Fruit fly (Drosophila melanogaster) whole organism, embryonic: Measurements from ENCODE around the gene CG10481.

Experiments
- B-H2 ChIP-seq: fragments of 200-800 bp; sonication (Bioruptor generic); optimal IDR thresholded peaks from 2 replicates; lab custom pipeline; 2018; ENCODE audit warnings: missing biosample characterization, mild to moderate bottlenecking, missing genetic modification characterization
- CG10321 ChIP-seq: fragments of 200-800 bp; sonication (Bioruptor generic); IDR thresholded peaks from 2 replicates; pipeline ENCODE4 v1.3.6; 2022; ENCODE audit warnings: missing biosample characterization, missing genetic modification characterization
- CG10979 ChIP-seq: fragments of 200-800 bp; sonication (Bioruptor generic); optimal IDR thresholded peaks from 2 replicates; lab custom pipeline; 2018; ENCODE audit warnings: missing biosample characterization, mild to moderate bottlenecking, missing genetic modification characterization, moderate library complexity
- CG11247 ChIP-seq: fragments of 200-800 bp; sonication (Bioruptor generic); IDR thresholded peaks from 2 replicates; pipeline ENCODE4 v1.3.6; 2022; ENCODE audit warnings: missing biosample characterization, missing genetic modification characterization
- CG11456 ChIP-seq: fragments of 200-800 bp; sonication (Bioruptor generic); IDR thresholded peaks from 3 replicates; pipeline ENCODE4 v1.3.6; 2022; ENCODE audit warnings: missing biosample characterization, missing genetic modification characterization
- CG13624 ChIP-seq: fragments of 200-800 bp; sonication (Bioruptor generic); optimal IDR thresholded peaks from 2 replicates; lab custom pipeline; 2016; ENCODE audit warnings: missing biosample characterization, missing genetic modification characterization
- CG14965 ChIP-seq: fragments of 200-800 bp; sonication (Bioruptor generic); optimal IDR thresholded peaks from 2 replicates; lab custom pipeline; 2016; ENCODE audit warnings: missing biosample characterization, missing genetic modification characterization, borderline replicate concordance
- CG15073 ChIP-seq: fragments of 200-800 bp; sonication (Bioruptor generic); optimal IDR thresholded peaks from 2 replicates; lab custom pipeline; 2016; ENCODE audit warnings: missing biosample characterization, missing genetic modification characterization
- CG1603 ChIP-seq: fragments of 200-800 bp; sonication (Bioruptor generic); optimal IDR thresholded peaks from 2 replicates; lab custom pipeline; 2019; ENCODE audit warnings: missing biosample characterization, mild to moderate bottlenecking, missing genetic modification characterization, moderate library complexity
- CG17186 ChIP-seq: fragments of 200-800 bp; sonication (Bioruptor generic); optimal IDR thresholded peaks from 3 replicates; lab custom pipeline; 2017; ENCODE audit warnings: missing biosample characterization, missing genetic modification reagents, missing genetic modification characterization
- CG2199 ChIP-seq: fragments of 200-800 bp; sonication (Bioruptor generic); IDR thresholded peaks from 3 replicates; pipeline ENCODE4 v1.3.6; 2022; ENCODE audit warnings: missing biosample characterization, missing genetic modification characterization
- CG2678 ChIP-seq: fragments of 200-800 bp; sonication (Bioruptor generic); optimal IDR thresholded peaks from 3 replicates; lab custom pipeline; 2019; ENCODE audit warnings: missing biosample characterization, mild to moderate bottlenecking, missing genetic modification characterization, moderate library complexity
- CG33557 ChIP-seq: fragments of 200-800 bp; sonication (Bioruptor generic); optimal IDR thresholded peaks from 2 replicates; lab custom pipeline; 2019; ENCODE audit warnings: missing biosample characterization, mild to moderate bottlenecking, missing genetic modification characterization, moderate library complexity
- CG4820 ChIP-seq: fragments of 200-800 bp; sonication (Bioruptor generic); optimal IDR thresholded peaks from 3 replicates; lab custom pipeline; 2016; ENCODE audit warnings: missing biosample characterization, missing genetic modification characterization
- CG6854 ChIP-seq: fragments of 200-800 bp; sonication (Bioruptor generic); optimal IDR thresholded peaks from 3 replicates; lab custom pipeline; 2017; ENCODE audit warnings: missing biosample characterization, mild to moderate bottlenecking, missing genetic modification characterization
- CG7271 ChIP-seq: fragments of 200-800 bp; sonication (Bioruptor generic); optimal IDR thresholded peaks from 2 replicates; lab custom pipeline; 2018; ENCODE audit warnings: missing biosample characterization, mild to moderate bottlenecking, missing genetic modification characterization, moderate library complexity
- CG7357 ChIP-seq: fragments of 200-800 bp; sonication (Bioruptor generic); IDR thresholded peaks from 3 replicates; pipeline ENCODE4 v1.3.6; 2022; ENCODE audit warnings: missing biosample characterization, missing genetic modification characterization
- CG7556 ChIP-seq: fragments of 200-800 bp; sonication (Bioruptor generic); optimal IDR thresholded peaks from 2 replicates; lab custom pipeline; 2017; ENCODE audit warnings: missing biosample characterization, mild to moderate bottlenecking, missing genetic modification characterization
- CG8388 ChIP-seq: fragments of 200-800 bp; sonication (Bioruptor generic); optimal IDR thresholded peaks from 2 replicates; lab custom pipeline; 2019; ENCODE audit warnings: missing biosample characterization, mild to moderate bottlenecking, missing genetic modification characterization, moderate library complexity
- CG9876 ChIP-seq: fragments of 200-800 bp; sonication (Bioruptor generic); optimal IDR thresholded peaks from 2 replicates; lab custom pipeline; 2016; ENCODE audit warnings: missing biosample characterization, missing genetic modification characterization
- CrebB ChIP-seq: fragments of 200-800 bp; sonication (Bioruptor generic); optimal IDR thresholded peaks from 3 replicates; lab custom pipeline; 2018; ENCODE audit warnings: missing biosample characterization, mild to moderate bottlenecking, missing genetic modification characterization
- Eip74EF ChIP-seq, 2 experiments: fragments of 200-800 bp in 1 of 2; fragments of >200 bp in 1 of 2; sonication (Bioruptor generic) in 1 of 2; optimal IDR thresholded peaks; 2 replicates each; lab custom pipeline; 2017 to 2019; ENCODE audit warnings: missing biosample characterization in 2 of 2, missing genetic modification characterization in 2 of 2, mild to moderate bottlenecking in 1 of 2, moderate library complexity in 1 of 2
- Gsc ChIP-seq: fragments of 200-800 bp; sonication (Bioruptor generic); IDR thresholded peaks from 2 replicates; pipeline ENCODE4 v1.3.6; 2022; ENCODE audit warnings: missing biosample characterization, missing genetic modification characterization
- HHEX ChIP-seq: fragments of 200-800 bp; sonication (Bioruptor generic); optimal IDR thresholded peaks from 3 replicates; lab custom pipeline; 2017; ENCODE audit warnings: missing biosample characterization, mild to moderate bottlenecking, missing genetic modification characterization, missing genetic modification reagents
- Mrtf ChIP-seq: fragments of 200-800 bp; sonication (Bioruptor generic); IDR thresholded peaks from 3 replicates; pipeline ENCODE4 v1.3.6; 2022; ENCODE audit warnings: missing biosample characterization, missing genetic modification characterization
- NK7.1 ChIP-seq: fragments of 200-800 bp; sonication (Bioruptor generic); optimal IDR thresholded peaks from 3 replicates; lab custom pipeline; 2016; ENCODE audit warnings: missing biosample characterization, missing genetic modification characterization
- Nf-YA ChIP-seq: fragments of 200-800 bp; sonication (Bioruptor generic); IDR thresholded peaks from 2 replicates; pipeline ENCODE4 v1.3.6; 2022; ENCODE audit warnings: missing biosample characterization, missing genetic modification characterization
- Oli ChIP-seq: fragments of 200-800 bp; sonication (Bioruptor generic); optimal IDR thresholded peaks from 2 replicates; lab custom pipeline; 2018; ENCODE audit warnings: missing biosample characterization, mild to moderate bottlenecking, missing genetic modification characterization, moderate library complexity
- Opbp ChIP-seq: fragments of 200-800 bp; sonication (Bioruptor generic); IDR thresholded peaks from 3 replicates; pipeline ENCODE4 v1.3.6; 2022; ENCODE audit warnings: missing biosample characterization, missing genetic modification characterization; ENCODE audit not compliant: partially characterized antibody
- Taf1 ChIP-seq: fragments of 200-800 bp; sonication (Bioruptor generic); IDR thresholded peaks from 2 replicates; pipeline ENCODE4 v1.3.6; 2022; ENCODE audit warnings: missing biosample characterization, missing genetic modification characterization
- Vsx1 ChIP-seq: fragments of 200-800 bp; sonication (Bioruptor generic); optimal IDR thresholded peaks from 2 replicates; lab custom pipeline; 2017; ENCODE audit warnings: missing biosample characterization, mild to moderate bottlenecking, missing genetic modification characterization, missing genetic modification reagents
- Xbp1 ChIP-seq: fragments of 200-800 bp; sonication (Bioruptor generic); optimal IDR thresholded peaks from 3 replicates; lab custom pipeline; 2016; ENCODE audit warnings: missing biosample characterization, mild to moderate bottlenecking, missing genetic modification characterization
- ac ChIP-seq: fragments of 200-800 bp; sonication (Bioruptor generic); optimal IDR thresholded peaks from 3 replicates; lab custom pipeline; 2017; ENCODE audit warnings: missing biosample characterization, mild to moderate bottlenecking, missing genetic modification characterization
- al ChIP-seq: fragments of 200-800 bp; sonication (Bioruptor generic); IDR thresholded peaks from 2 replicates; pipeline ENCODE4 v1.3.6; 2022; ENCODE audit warnings: missing biosample characterization, missing genetic modification characterization
- amos ChIP-seq: fragments of 200-800 bp; sonication (Bioruptor generic); IDR thresholded peaks from 2 replicates; pipeline ENCODE4 v1.3.6; 2022; ENCODE audit warnings: missing biosample characterization, missing genetic modification characterization; ENCODE audit not compliant: partially characterized antibody
- bowl ChIP-seq: fragments of 200-800 bp; sonication (Bioruptor generic); IDR thresholded peaks from 2 replicates; pipeline ENCODE4 v1.3.6; 2022; ENCODE audit warnings: missing biosample characterization, missing genetic modification characterization
- btn ChIP-seq: fragments of 200-800 bp; sonication (Bioruptor generic); optimal IDR thresholded peaks from 2 replicates; lab custom pipeline; 2016; ENCODE audit warnings: missing biosample characterization, missing genetic modification characterization
- cad ChIP-seq: fragments of >200 bp; optimal IDR thresholded peaks from 2 replicates; lab custom pipeline; 2017; ENCODE audit warnings: missing biosample characterization, missing genetic modification characterization
- hb ChIP-seq: fragments of 200-800 bp; sonication (Bioruptor generic); IDR thresholded peaks from 3 replicates; pipeline ENCODE4 v1.3.6; 2022; ENCODE audit warnings: missing biosample characterization, missing genetic modification characterization; ENCODE audit not compliant: partially characterized antibody
- nau ChIP-seq: fragments of 200-800 bp; sonication (Bioruptor generic); optimal IDR thresholded peaks from 3 replicates; lab custom pipeline; 2017; ENCODE audit warnings: missing biosample characterization, mild to moderate bottlenecking, missing genetic modification characterization, missing genetic modification reagents
- p53 ChIP-seq: fragments of 200-800 bp; sonication (Bioruptor generic); optimal IDR thresholded peaks from 2 replicates; lab custom pipeline; 2016; ENCODE audit warnings: missing biosample characterization, missing genetic modification characterization
- psq ChIP-seq: fragments of 200-800 bp; sonication (Bioruptor generic); optimal IDR thresholded peaks from 2 replicates; lab custom pipeline; 2017; ENCODE audit warnings: missing biosample characterization, missing genetic modification characterization
- ro ChIP-seq: fragments of 200-800 bp; sonication (Bioruptor generic); IDR thresholded peaks from 2 replicates; pipeline ENCODE4 v1.3.6; 2022; ENCODE audit warnings: missing biosample characterization, missing genetic modification characterization
- run ChIP-seq: fragments of 200-800 bp; sonication (Bioruptor generic); optimal IDR thresholded peaks from 3 replicates; lab custom pipeline; 2018; ENCODE audit warnings: missing biosample characterization, mild to moderate bottlenecking, missing genetic modification characterization
- sc ChIP-seq, 3 experiments: fragments of >200 bp in 2 of 3; fragments of 200-800 bp in 1 of 3; sonication (Bioruptor generic) in 1 of 3; optimal IDR thresholded peaks; 2 replicates in 2 of 3; 3 replicates in 1 of 3; lab custom pipeline; 2017; ENCODE audit warnings: mild to moderate bottlenecking in 1 of 3, missing biosample characterization in 1 of 3, missing genetic modification characterization in 1 of 3, missing genetic modification reagents in 1 of 3
- sim ChIP-seq: fragments of 200-800 bp; sonication (Bioruptor generic); IDR thresholded peaks from 2 replicates; pipeline ENCODE4 v1.3.6; 2022; ENCODE audit warnings: missing biosample characterization, missing genetic modification characterization
- sr ChIP-seq: fragments of 200-800 bp; sonication (Bioruptor generic); IDR thresholded peaks from 3 replicates; pipeline ENCODE4 v1.3.6; 2022; ENCODE audit warnings: missing biosample characterization, missing genetic modification characterization
- ssp ChIP-seq: fragments of 200-800 bp; sonication (Bioruptor generic); IDR thresholded peaks from 2 replicates; pipeline ENCODE4 v1.3.6; 2022; ENCODE audit warnings: missing biosample characterization, missing genetic modification characterization
- zf30C ChIP-seq: fragments of 200-800 bp; sonication (Bioruptor generic); optimal IDR thresholded peaks from 3 replicates; lab custom pipeline; 2018; ENCODE audit warnings: missing biosample characterization, mild to moderate bottlenecking, missing genetic modification characterization

Gene CG10481

DNA sequence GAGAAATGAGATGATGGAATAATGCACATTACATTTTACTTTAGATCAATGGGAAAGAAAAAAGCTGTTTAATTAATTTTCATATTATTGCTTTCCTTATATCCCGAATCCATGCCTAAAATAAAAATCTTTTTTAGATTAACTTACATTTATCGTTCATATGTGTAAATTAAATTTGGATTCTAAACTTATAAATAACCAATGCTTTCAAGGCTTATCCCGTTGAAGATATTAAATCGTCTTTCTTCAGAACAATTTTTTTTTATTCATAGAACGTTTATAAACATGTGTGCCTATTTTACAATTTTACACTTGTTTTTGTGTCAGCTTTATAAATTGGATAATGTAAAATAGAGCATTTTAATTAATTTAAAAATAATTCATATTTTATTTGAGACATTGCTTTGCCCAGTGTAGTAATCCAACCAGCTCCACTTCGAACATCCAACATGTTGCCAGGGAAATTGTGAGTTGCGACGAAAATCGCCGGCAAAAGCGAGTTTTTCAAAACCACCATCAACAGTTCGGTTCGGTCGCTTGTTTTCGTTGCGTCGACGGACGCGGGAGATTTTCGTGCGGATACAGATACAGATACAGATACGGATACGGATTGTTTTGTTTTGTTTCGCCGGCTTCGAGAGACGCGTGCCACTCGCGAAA lies 3.3 kb upstream of the CG10481 start (continued):
- TF ChIP-seq CG4820 (GFP tag; lab: Kevin White, UChicago) (peak; percentile 65), CG6854 (GFP tag; lab: Kevin White, UChicago) (peak; percentile 53), sim (GFP tag; lab: Robert Waterston, UW) (no peak), CG7357 (GFP tag; lab: Robert Waterston, UW) (no peak), btn (no peak), CG7556 (GFP tag; lab: Kevin White, UChicago) (peak; percentile 93), B-H2 (GFP tag; lab: Kevin White, UChicago) (no peak), Oli (tag; lab: Kevin White, UChicago) (peak; percentile 84), NK7.1 (no peak), Nf-YA (GFP tag; lab: Robert Waterston, UW) (no peak), CG2199 (GFP tag; lab: Robert Waterston, UW) (0 out of 3 replicates have a peak, but pooled peaks have one; percentile 61), CG10979 (tag; lab: Kevin White, UChicago) (peak; percentile 89), CG1603 (no peak), CrebB (tag; lab: Kevin White, UChicago) (peak; percentile 4), CG15073 (no peak), Opbp (GFP tag; lab: Robert Waterston, UW) (no peak), Mrtf (GFP tag; lab: Robert Waterston, UW) (no peak; the same call in 2 of the 3 replicates), CG17186 (GFP tag; lab: Kevin White, UChicago) (no peak), CG11247 (GFP tag; lab: Robert Waterston, UW) (no peak), CG13624 (no peak), cad (GFP tag; lab: Kevin White, UChicago) (no peak), sc (optimal IDR thresholded peaks at IDR 0.05; lab: Kevin White, UChicago) (no peak), sc (GFP tag; optimal IDR thresholded peaks at IDR 0.05; lab: Kevin White, UChicago) (peak; percentile 87), ac (no peak), run (peak; percentile 56), Gsc (no peak), CG9876 (GFP tag; lab: Kevin White, UChicago) (no peak), psq (GFP tag; lab: Kevin White, UChicago) (peak; percentile 10), CG10321 (GFP tag; lab: Robert Waterston, UW) (0 out of 2 replicates have a peak, but pooled peaks have one; percentile 32), nau (peak; percentile 35), CG7271 (peak; percentile 17), CG8388 (GFP tag; lab: Kevin White, UChicago) (peak; percentile 84), CG2678 (peak; percentile 89), Xbp1 (peak; percentile 73), CG33557 (GFP tag; lab: Kevin White, UChicago) (peak; percentile 83), ro (GFP tag; lab: Robert Waterston, UW) (no peak), p53 (no peak), ssp (GFP tag; lab: Robert Waterston, UW) (no peak; the same call in 1 of the 2 replicates), hb (no peak), HHEX (peak; percentile 57), CG11456 (GFP tag; lab: Robert Waterston, UW) (no peak), bowl (GFP tag; lab: Robert Waterston, UW) (no peak), sr (GFP tag; lab: Robert Waterston, UW) (no peak), amos (GFP tag; lab: Robert Waterston, UW) (no peak), Taf1 (no peak), al (GFP tag; lab: Robert Waterston, UW) (no peak), zf30C (GFP tag; lab: Kevin White, UChicago) (peak; percentile 79), CG14965 (GFP tag; lab: Kevin White, UChicago) (no peak), Vsx1 (GFP tag; lab: Kevin White, UChicago) (peak; percentile 62), Eip74EF (GFP tag; optimal IDR thresholded peaks at IDR 0.05; lab: Kevin White, UChicago) (peak in 1 of 2 experiments; percentile 46)
